Worm (Caenorhabditis elegans) whole organism, early embryonic: ENCODE data around the gene ints-5.

ENCODE experiments used
- F13C5.2 ChIP-seq: sonication (generic microtip); optimal IDR thresholded peaks from 2 replicates; lab custom pipeline; 2017; ENCODE audit warnings: mild to moderate bottlenecking, missing genetic modification characterization, inconsistent platforms, missing compliant biosample characterization
- aly-1 ChIP-seq: sonication (generic microtip); optimal IDR thresholded peaks from 2 replicates; lab custom pipeline; 2016; ENCODE audit warnings: missing genetic modification characterization, missing compliant biosample characterization
- ama-1 ChIP-seq: fragments of 150-350 bp; optimal IDR thresholded peaks from 2 replicates; lab custom pipeline; 2014
- ceh-13 ChIP-seq: fragments of 200-800 bp; sonication (Bioruptor generic); optimal IDR thresholded peaks from 2 replicates; lab custom pipeline; 2018; ENCODE audit warnings: mild to moderate bottlenecking, missing genetic modification characterization, missing compliant biosample characterization
- ceh-36 ChIP-seq: sonication (generic microtip); optimal IDR thresholded peaks from 2 replicates; lab custom pipeline; 2016; ENCODE audit warnings: missing genetic modification characterization, inconsistent platforms, missing compliant biosample characterization
- ets-7 ChIP-seq: sonication (generic microtip); optimal IDR thresholded peaks from 2 replicates; lab custom pipeline; 2016; ENCODE audit warnings: missing genotype, missing genetic modification characterization, missing compliant biosample characterization
- flt-1 ChIP-seq: fragments of 200-800 bp; sonication (Bioruptor generic); IDR thresholded peaks from 2 replicates; pipeline ENCODE4 v1.3.6; 2022; ENCODE audit warnings: missing genetic modification characterization, missing compliant biosample characterization
- hmbx-1 ChIP-seq: sonication (generic microtip); optimal IDR thresholded peaks from 2 replicates; lab custom pipeline; 2016; ENCODE audit warnings: mild to moderate bottlenecking, missing genetic modification characterization, missing compliant biosample characterization
- hmg-4 ChIP-seq: fragments of 200-800 bp; sonication (Bioruptor generic); optimal IDR thresholded peaks from 2 replicates; lab custom pipeline; 2018; ENCODE audit warnings: mild to moderate bottlenecking, missing genetic modification characterization, missing compliant biosample characterization
- pes-1 ChIP-seq: fragments of 200-800 bp; sonication (Bioruptor generic); IDR thresholded peaks from 2 replicates; pipeline ENCODE4 v1.3.6; 2022; ENCODE audit warnings: missing genetic modification reagents, missing genetic modification characterization, missing compliant biosample characterization
- sea-1 ChIP-seq: fragments of 200-800 bp; sonication (Bioruptor generic); conservative IDR thresholded peaks from 2 replicates; pipeline ENCODE4 v1.3.6; 2022; ENCODE audit warnings: missing genetic modification characterization, missing compliant biosample characterization
- tbx-11 ChIP-seq: fragments of 200-800 bp; sonication (Bioruptor generic); IDR thresholded peaks from 2 replicates; pipeline ENCODE4 v1.3.6; 2022; ENCODE audit warnings: missing genetic modification characterization, missing compliant biosample characterization
- tbx-37 ChIP-seq: fragments of 200-800 bp; sonication (Bioruptor generic); conservative IDR thresholded peaks from 2 replicates; pipeline ENCODE4 v1.3.6; 2022; ENCODE audit warnings: missing genetic modification reagents, missing genetic modification characterization, missing compliant biosample characterization
- tra-4 ChIP-seq: sonication (generic microtip); optimal IDR thresholded peaks from 2 replicates; lab custom pipeline; 2017; ENCODE audit warnings: missing genetic modification characterization, missing compliant biosample characterization

- TF ChIP-seq tbx-37 (GFP tag; lab: Robert Waterston, UW): no peak
- TF ChIP-seq flt-1: no peak
- TF ChIP-seq pes-1 (GFP tag; lab: Robert Waterston, UW): no peak
- TF ChIP-seq ama-1 (lab: Kevin White, UChicago): no peak
- no peak for TF ChIP-seq sea-1 (GFP tag; lab: Robert Waterston, UW)
- no peak for TF ChIP-seq tra-4
- TF ChIP-seq aly-1 (tag; lab: Kevin White, UChicago): no peak
- no peak for TF ChIP-seq hmg-4 (GFP tag; lab: Kevin White, UChicago)
- TF ChIP-seq ceh-36 (tag; lab: Kevin White, UChicago): no peak
- TF ChIP-seq tbx-11 (GFP tag; lab: Robert Waterston, UW): no peak
- TF ChIP-seq hmbx-1 (tag; lab: Kevin White, UChicago): no peak
- TF ChIP-seq ets-7: no peak
- no peak for TF ChIP-seq F13C5.2 (tag; lab: Kevin White, UChicago)
- TF ChIP-seq ceh-13 (GFP tag; lab: Kevin White, UChicago): no peak
Observed at ce11 chrV:18569445-18569844, 35.7 kb downstream of the ints-5 start.
